Fruit fly (Drosophila melanogaster) whole organism, adult: ENCODE results near the gene Rsf1.

ENCODE experiments used
- CG11617 ChIP-seq: fragments of 200-800 bp; sonication (Bioruptor generic); optimal IDR thresholded peaks from 2 replicates; lab custom pipeline; 2017; ENCODE audit warnings: mild to moderate bottlenecking, missing biosample characterization, missing genetic modification reagents, missing genetic modification characterization
- CG12768 ChIP-seq: fragments of 200-800 bp; sonication (Bioruptor generic); optimal IDR thresholded peaks from 2 replicates; lab custom pipeline; 2017; ENCODE audit warnings: missing biosample characterization, missing genetic modification characterization, mild to moderate bottlenecking, moderate library complexity, missing genetic modification reagents
- CG14711 ChIP-seq: fragments of 200-800 bp; sonication (Bioruptor generic); optimal IDR thresholded peaks from 2 replicates; lab custom pipeline; 2018; ENCODE audit warnings: missing biosample characterization, mild to moderate bottlenecking, missing genetic modification characterization, moderate library complexity
- CG1620 ChIP-seq: fragments of 200-800 bp; sonication (Bioruptor generic); optimal IDR thresholded peaks from 2 replicates; lab custom pipeline; 2016; ENCODE audit warnings: missing biosample characterization, missing genetic modification characterization
- CG33017 ChIP-seq: fragments of 200-800 bp; sonication (Bioruptor generic); optimal IDR thresholded peaks from 2 replicates; lab custom pipeline; 2018; ENCODE audit warnings: missing biosample characterization, mild to moderate bottlenecking, missing genetic modification characterization, moderate library complexity
- CG5204 ChIP-seq: fragments of 200-800 bp; sonication (Bioruptor generic); optimal IDR thresholded peaks from 2 replicates; lab custom pipeline; 2016; ENCODE audit warnings: missing biosample characterization, missing genetic modification characterization
- CG7045 ChIP-seq: fragments of 200-800 bp; sonication (Bioruptor generic); optimal IDR thresholded peaks from 2 replicates; lab custom pipeline; 2017; ENCODE audit warnings: missing biosample characterization, mild to moderate bottlenecking, missing genetic modification characterization
- CG7101 ChIP-seq: fragments of 200-800 bp; sonication (Bioruptor generic); optimal IDR thresholded peaks from 2 replicates; lab custom pipeline; 2018; ENCODE audit warnings: missing biosample characterization, mild to moderate bottlenecking, missing genetic modification characterization, moderate library complexity
- Clk ChIP-seq: fragments of 200-800 bp; sonication (Bioruptor generic); optimal IDR thresholded peaks from 2 replicates; lab custom pipeline; 2017; ENCODE audit warnings: missing biosample characterization, missing genetic modification characterization
- Crg-1 ChIP-seq: fragments of 200-800 bp; sonication (Bioruptor generic); optimal IDR thresholded peaks from 2 replicates; lab custom pipeline; 2016; ENCODE audit warnings: missing biosample characterization, missing genetic modification characterization
- Hr96 ChIP-seq: fragments of 200-800 bp; sonication (Bioruptor generic); optimal IDR thresholded peaks from 2 replicates; lab custom pipeline; 2016; ENCODE audit warnings: missing biosample characterization, missing genetic modification characterization
- Mnt ChIP-seq: fragments of 200-800 bp; sonication (Bioruptor generic); optimal IDR thresholded peaks from 2 replicates; lab custom pipeline; 2016; ENCODE audit warnings: missing biosample characterization, mild to moderate bottlenecking, missing genetic modification characterization
- bab1 ChIP-seq: fragments of 200-800 bp; sonication (Bioruptor generic); optimal IDR thresholded peaks from 3 replicates; lab custom pipeline; 2019; ENCODE audit warnings: missing biosample characterization, mild to moderate bottlenecking, missing genetic modification characterization, moderate library complexity
- cic ChIP-seq: fragments of 200-800 bp; sonication (Bioruptor generic); optimal IDR thresholded peaks from 2 replicates; lab custom pipeline; 2017; ENCODE audit warnings: missing biosample characterization, mild to moderate bottlenecking, missing genetic modification characterization, moderate library complexity
- cnc ChIP-seq, 2 experiments: fragments of >200 bp; optimal IDR thresholded peaks; 2 replicates each; lab custom pipeline; 2017
- kay ChIP-seq: fragments of 200-800 bp; sonication (Bioruptor generic); peaks from one replicate; lab custom pipeline; 2016; ENCODE audit warnings: missing biosample characterization, missing genetic modification characterization, borderline replicate concordance
- ovo ChIP-seq: fragments of 200-800 bp; sonication (Bioruptor generic); optimal IDR thresholded peaks from 2 replicates; lab custom pipeline; 2016; ENCODE audit warnings: missing biosample characterization, missing genetic modification characterization
- pad ChIP-seq: fragments of 200-800 bp; sonication (Bioruptor generic); optimal IDR thresholded peaks from 3 replicates; lab custom pipeline; 2017; ENCODE audit warnings: missing biosample characterization, missing genetic modification characterization, mild to moderate bottlenecking, moderate library complexity, missing genetic modification reagents
- tj ChIP-seq: fragments of 200-800 bp; sonication (Bioruptor generic); optimal IDR thresholded peaks from 3 replicates; lab custom pipeline; 2017; ENCODE audit warnings: missing biosample characterization, mild to moderate bottlenecking, missing genetic modification characterization, moderate library complexity
- toe ChIP-seq: fragments of 200-800 bp; sonication (Bioruptor generic); optimal IDR thresholded peaks from 2 replicates; lab custom pipeline; 2016; ENCODE audit warnings: missing biosample characterization, missing genetic modification characterization

Rsf1 gene

DNA sequence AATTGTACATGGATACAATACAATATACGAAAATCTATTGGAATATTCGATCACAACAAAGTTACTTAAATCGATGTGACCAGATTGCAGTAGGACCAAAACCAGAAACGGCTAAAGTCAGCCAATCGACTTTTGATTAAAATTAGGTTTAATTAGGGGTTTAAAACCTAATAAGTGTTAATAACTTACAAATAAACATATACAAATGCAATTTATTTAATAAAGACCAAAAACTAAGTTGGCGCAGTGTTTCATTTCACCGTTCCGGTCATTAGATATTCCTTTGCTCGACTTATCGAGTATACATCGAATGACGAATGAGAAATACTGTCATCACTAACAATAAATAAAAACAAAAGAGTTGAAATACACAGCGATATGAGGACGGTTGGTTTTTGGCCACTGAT, 12.9 kb downstream of the Rsf1 start, which contains the start of the genes bsk and CG31717:
Gene bsk, minus strand, starts transcription at position 61 of the 407 bp plus-strand sequence.
Gene CG31717, plus strand, starts transcription at position 297 of the 407 bp plus-strand sequence.
- TF ChIP-seq CG12768 (no peak), CG14711 (peak; percentile 25), kay (peak; percentile 98), CG5204 (GFP tag; lab: Kevin White, UChicago) (no peak), bab1 (GFP tag; lab: Kevin White, UChicago) (peak; percentile 51), Mnt (GFP tag; lab: Kevin White, UChicago) (peak; percentile 30), cic (GFP tag; lab: Kevin White, UChicago) (peak; percentile 38)

dm6 chr2L:10249655-10250202, 13.6 kb downstream of the Rsf1 start:
- TF ChIP-seq ovo (GFP tag; lab: Kevin White, UChicago) (no peak), CG5204 (GFP tag; lab: Kevin White, UChicago) (no peak), tj (no peak), CG12768 (no peak), CG11617 (GFP tag; lab: Kevin White, UChicago) (no peak), CG33017 (tag; lab: Kevin White, UChicago) (no peak), Crg-1 (GFP tag; lab: Kevin White, UChicago) (peak; percentile 41), CG7045 (peak; percentile 7), cnc (optimal IDR thresholded peaks at IDR 0.05; lab: Kevin White, UChicago) (no peak), toe (GFP tag; lab: Kevin White, UChicago) (no peak), bab1 (GFP tag; lab: Kevin White, UChicago) (no peak), CG14711 (no peak), pad (GFP tag; lab: Kevin White, UChicago) (no peak), Clk (GFP tag; lab: Kevin White, UChicago) (no peak), CG7101 (tag; lab: Kevin White, UChicago) (peak; percentile 6), kay (peak; percentile 28), Hr96 (GFP tag; lab: Kevin White, UChicago) (no peak), cic (GFP tag; lab: Kevin White, UChicago) (peak; percentile 60), CG1620 (GFP tag; lab: Kevin White, UChicago) (no peak), Mnt (GFP tag; lab: Kevin White, UChicago) (peak; percentile 22)

- peak; percentile 94 for TF ChIP-seq Mnt (GFP tag; lab: Kevin White, UChicago)
- TF ChIP-seq tj = peak; percentile 14
- peak; percentile 27 for TF ChIP-seq ovo (GFP tag; lab: Kevin White, UChicago)
- no peak for TF ChIP-seq kay
- no peak for TF ChIP-seq Crg-1 (GFP tag; lab: Kevin White, UChicago)
- peak; percentile 44 for TF ChIP-seq bab1 (GFP tag; lab: Kevin White, UChicago)
- peak; percentile 32 for TF ChIP-seq CG14711
- no peak for TF ChIP-seq CG5204 (GFP tag; lab: Kevin White, UChicago)
- peak; percentile 22 for TF ChIP-seq CG1620 (GFP tag; lab: Kevin White, UChicago)
- TF ChIP-seq cic (GFP tag; lab: Kevin White, UChicago) = peak; percentile 66
- no peak for TF ChIP-seq CG12768
Observed at dm6 chr2L:10246785-10247190, 16.6 kb downstream of the Rsf1 start, which contains the start of gene chico. chico (minus strand) TSS chr2L:10247078.

dm6 chr2L:10238726-10239652, 24.4 kb downstream of the Rsf1 start, which contains the start of gene me31B:
me31B (plus strand) TSS chr2L:10239341.
- TF ChIP-seq tj (peak; percentile 30), CG33017 (tag; lab: Kevin White, UChicago) (no peak), kay (peak; percentile 70)

- TF ChIP-seq CG11617 (GFP tag; lab: Kevin White, UChicago) (no peak), bab1 (GFP tag; lab: Kevin White, UChicago) (no peak), CG7045 (no peak), CG12768 (peak; percentile 35), pad (GFP tag; lab: Kevin White, UChicago) (peak; percentile 80), Crg-1 (GFP tag; lab: Kevin White, UChicago) (no peak), cic (GFP tag; lab: Kevin White, UChicago) (peak; percentile 72), Clk (GFP tag; lab: Kevin White, UChicago) (no peak), cnc (optimal IDR thresholded peaks at IDR 0.05; lab: Kevin White, UChicago) (no peak), CG14711 (no peak)
Observed at dm6 chr2L:10237725-10238446, 25.5 kb downstream of the Rsf1 start, which contains the start of gene mthl15. mthl15 (minus strand) TSS chr2L:10238317.

DNA sequence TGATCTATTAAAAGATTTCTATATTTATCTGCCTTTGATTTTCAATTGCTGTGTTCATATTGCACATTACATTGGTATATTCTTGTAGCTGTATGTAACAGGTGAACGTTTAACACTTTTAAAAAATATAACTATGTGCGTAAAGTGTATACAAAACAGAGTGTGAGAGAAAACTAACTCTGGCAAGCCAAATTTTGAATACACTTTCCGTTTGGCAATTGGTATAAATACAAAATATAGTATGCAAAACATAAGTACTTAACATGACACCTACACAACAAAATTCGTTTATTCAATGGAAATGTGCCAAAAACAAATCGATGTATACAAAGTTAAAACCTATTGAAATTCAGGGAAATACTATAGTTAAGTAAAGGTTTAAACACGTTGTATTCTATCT, 30.5 kb downstream of the Rsf1 start:
- TF ChIP-seq kay (peak; percentile 91), Hr96 (GFP tag; lab: Kevin White, UChicago) (no peak), cic (GFP tag; lab: Kevin White, UChicago) (peak; percentile 46), CG11617 (GFP tag; lab: Kevin White, UChicago) (peak; percentile 29), CG12768 (no peak)
